Fruit fly (Drosophila melanogaster): Measurements from ENCODE around the gene CG31676.

CG31676 gene

DNA sequence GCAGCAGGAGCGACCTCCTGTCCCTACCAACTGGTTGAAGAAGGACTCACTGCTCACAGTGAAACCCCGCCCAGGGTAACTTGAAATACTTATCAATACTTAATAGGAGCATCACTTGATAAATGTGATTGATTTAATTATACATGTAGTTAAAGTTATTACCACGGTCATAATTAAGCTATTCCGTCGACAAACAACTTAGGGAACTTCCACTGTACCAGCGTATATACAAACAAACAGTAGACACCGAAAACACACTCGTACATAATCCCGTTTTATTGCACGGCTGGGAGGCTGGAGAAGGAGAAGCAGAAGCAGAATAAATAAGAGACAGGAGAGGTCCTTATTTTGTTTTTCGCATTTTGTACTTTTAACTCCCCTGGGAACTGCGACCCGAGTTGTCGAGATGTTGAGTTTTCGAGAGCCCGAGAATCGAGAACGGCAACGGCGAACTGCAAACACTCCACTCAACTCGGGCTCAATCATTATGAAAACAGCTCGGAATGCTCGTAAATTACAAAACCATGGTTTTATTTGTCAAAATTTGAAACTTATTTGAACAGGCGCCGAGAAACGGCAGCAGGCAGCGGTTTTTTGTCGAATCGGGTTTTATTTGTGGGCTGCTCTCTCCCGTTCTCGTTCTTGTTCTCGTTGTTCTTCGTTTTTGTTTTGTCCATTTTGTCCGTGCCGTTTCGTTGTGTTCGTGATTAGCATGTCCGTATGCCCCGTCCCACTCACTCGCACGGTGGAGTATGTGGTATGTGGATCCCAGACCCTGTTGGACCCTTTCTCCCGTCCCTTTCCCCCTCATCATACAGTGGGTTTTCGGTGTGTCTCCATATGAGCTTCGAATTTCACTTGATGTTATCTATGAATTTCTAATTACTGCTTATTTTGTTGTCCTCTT lies 40.3 kb upstream of the CG31676 start (continued):
- TF ChIP-seq CG32532 (GFP tag; IDR thresholded peaks at IDR 0.05) (peak; percentile 87), CG7987 (GFP tag; optimal IDR thresholded peaks at IDR 0.05) (peak; percentile 53), Hey (tag; optimal IDR thresholded peaks at IDR 0.05) (peak; percentile 38), slou (GFP tag; optimal IDR thresholded peaks at IDR 0.05) (peak; percentile 47), Nf-YA (GFP tag; IDR thresholded peaks at IDR 0.05) (0 out of 2 replicates have a peak, but pooled peaks have one; percentile 37), salm (tag; optimal IDR thresholded peaks at IDR 0.05) (no peak), Spps (tag; optimal IDR thresholded peaks at IDR 0.05) (no peak), CG9797 (GFP tag; optimal IDR thresholded peaks at IDR 0.05) (no peak), CG4360 (GFP tag; IDR thresholded peaks at IDR 0.05) (peak; percentile 51; the same call in 1 of the 2 replicates), fd102C (GFP tag; optimal IDR thresholded peaks at IDR 0.05) (peak; percentile 45), CG12769 (tag; optimal IDR thresholded peaks at IDR 0.05) (peak; percentile 93), nau (GFP tag; optimal IDR thresholded peaks at IDR 0.05) (peak; percentile 38), Mad (GFP tag; optimal IDR thresholded peaks at IDR 0.05) (peak; percentile 74), Hsf (GFP tag; optimal IDR thresholded peaks at IDR 0.05) (peak; percentile 82), vnd (GFP tag; IDR thresholded peaks at IDR 0.05; ENCODE audit: partially characterized antibody) (no peak), Elba2 (GFP tag; optimal IDR thresholded peaks at IDR 0.05) (no peak), CG15696 (tag; optimal IDR thresholded peaks at IDR 0.05) (peak; percentile 65), Oaz (GFP tag; IDR thresholded peaks at IDR 0.05) (peak; percentile 68), Aef1 (GFP tag; IDR thresholded peaks at IDR 0.05) (peak; percentile 72), Dip2 (GFP tag; IDR thresholded peaks at IDR 0.05) (no peak), NfI (GFP tag; optimal IDR thresholded peaks at IDR 0.05) (peak; percentile 78), CG30403 (GFP tag; optimal IDR thresholded peaks at IDR 0.05) (peak; percentile 74), CG12744 (GFP tag; optimal IDR thresholded peaks at IDR 0.05) (peak; percentile 62), ap (GFP tag; IDR thresholded peaks at IDR 0.05) (0 out of 2 replicates have a peak, but pooled peaks have one; percentile 22), CG4282 (GFP tag; optimal IDR thresholded peaks at IDR 0.05) (peak; percentile 40), Abd-B (GFP tag; optimal IDR thresholded peaks at IDR 0.05) (peak; percentile 68), CG13296 (GFP tag; optimal IDR thresholded peaks at IDR 0.05) (peak; percentile 78), MTF-1 (GFP tag; optimal IDR thresholded peaks at IDR 0.05; ENCODE audit: borderline replicate concordance) (peak; percentile 24), tap (tag; optimal IDR thresholded peaks at IDR 0.05) (peak; percentile 57), CG4854 (GFP tag; optimal IDR thresholded peaks at IDR 0.05) (peak; percentile 63), CG4707 (GFP tag; optimal IDR thresholded peaks at IDR 0.05) (peak; percentile 13), CG12942 (GFP tag; optimal IDR thresholded peaks at IDR 0.05) (peak; percentile 24), dimm (GFP tag; IDR thresholded peaks at IDR 0.05) (no peak), mirr (GFP tag; optimal IDR thresholded peaks at IDR 0.05) (peak; percentile 35), ham (GFP tag; IDR thresholded peaks at IDR 0.05) (no peak), CG32772 (GFP tag; IDR thresholded peaks at IDR 0.05) (peak; percentile 74), PHDP (tag; optimal IDR thresholded peaks at IDR 0.05) (peak; percentile 78), hbn (GFP tag; IDR thresholded peaks at IDR 0.05; ENCODE audit: partially characterized antibody) (no peak), trem (tag; optimal IDR thresholded peaks at IDR 0.05) (peak; percentile 11), BEAF-32 (GFP tag; optimal IDR thresholded peaks at IDR 0.05) (no peak), CG6683 (GFP tag; optimal IDR thresholded peaks at IDR 0.05) (peak; percentile 54), CG9609 (GFP tag; optimal IDR thresholded peaks at IDR 0.05) (peak; percentile 62), unpg (GFP tag; optimal IDR thresholded peaks at IDR 0.05) (peak; percentile 77), wor (GFP tag; IDR thresholded peaks at IDR 0.05) (0 out of 2 replicates have a peak, but pooled peaks have one; percentile 21), HLH4C (GFP tag; IDR thresholded peaks at IDR 0.05; ENCODE audit: partially characterized antibody) (no peak; the same call in 2 of the 3 replicates), Hr78 (GFP tag; optimal IDR thresholded peaks at IDR 0.05) (no peak), CG6791 (GFP tag; IDR thresholded peaks at IDR 0.05; ENCODE audit: partially characterized antibody) (no peak)

All from whole organism, embryonic.